Worm (Caenorhabditis elegans): ENCODE results near the gene pck-1.
"Not testable (repeated sequence)": the region's sequence is repeated elsewhere in the genome, so short reads cannot be mapped to it uniquely, and the experiment has no call there.

The pck-1 gene

DNA sequence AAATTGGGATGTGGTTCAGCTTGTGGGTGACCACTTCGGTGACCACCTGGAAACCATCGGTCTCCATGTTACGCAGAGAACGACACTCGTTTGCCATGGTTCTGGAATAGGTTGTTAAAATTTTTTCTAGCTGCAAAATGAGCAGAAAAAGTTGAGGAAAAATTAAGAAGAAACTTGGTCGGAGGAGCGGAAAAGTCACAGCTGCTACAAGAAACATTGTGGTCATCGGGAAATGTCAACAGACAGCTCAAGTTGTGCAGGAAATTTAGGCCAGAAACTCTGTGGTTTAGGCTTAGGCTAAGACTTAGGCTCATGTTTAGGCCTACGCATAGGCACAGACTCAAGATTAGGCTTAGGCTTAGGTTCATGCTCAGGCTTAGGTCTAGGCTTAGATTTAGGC lies at the start of gene pck-1:
Gene pck-1 (minus strand): TSS at position 101 of the 400 bp plus-strand sequence.
- TF ChIP-seq dao-5 (tag; optimal IDR thresholded peaks at IDR 0.05) (no peak), him-1 (tag; optimal IDR thresholded peaks at IDR 0.05) (no peak), W03F9.2 (tag; optimal IDR thresholded peaks at IDR 0.05) (no peak)

DNA sequence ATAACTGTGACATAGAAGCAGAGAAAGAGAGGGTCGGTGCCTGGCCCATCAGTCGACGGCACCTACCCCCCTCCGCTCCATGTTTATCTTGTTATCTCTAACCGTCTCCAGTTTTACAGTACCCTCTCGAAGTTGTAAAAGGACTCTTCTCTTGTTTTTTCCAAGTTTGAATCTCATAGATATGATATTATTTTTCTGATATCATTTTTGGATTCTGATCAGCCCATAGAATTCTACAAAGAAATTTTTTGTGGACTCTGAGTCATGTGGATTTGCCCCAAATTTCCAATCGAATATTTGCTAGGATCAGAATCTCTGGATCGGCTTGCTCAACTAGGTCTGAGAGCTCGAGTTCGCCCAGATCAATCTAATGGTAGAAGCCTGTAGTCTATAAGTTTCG lies 48.5 kb upstream of the pck-1 start, which contains the start of gene C29F9.6:
Gene C29F9.6 (plus strand): TSS at position 301 of the 400 bp plus-strand sequence.
- TF ChIP-seq dao-5 (tag; optimal IDR thresholded peaks at IDR 0.05) (no peak), W03F9.2 (tag; optimal IDR thresholded peaks at IDR 0.05) (no peak), him-1 (tag; optimal IDR thresholded peaks at IDR 0.05) (no peak)

DNA sequence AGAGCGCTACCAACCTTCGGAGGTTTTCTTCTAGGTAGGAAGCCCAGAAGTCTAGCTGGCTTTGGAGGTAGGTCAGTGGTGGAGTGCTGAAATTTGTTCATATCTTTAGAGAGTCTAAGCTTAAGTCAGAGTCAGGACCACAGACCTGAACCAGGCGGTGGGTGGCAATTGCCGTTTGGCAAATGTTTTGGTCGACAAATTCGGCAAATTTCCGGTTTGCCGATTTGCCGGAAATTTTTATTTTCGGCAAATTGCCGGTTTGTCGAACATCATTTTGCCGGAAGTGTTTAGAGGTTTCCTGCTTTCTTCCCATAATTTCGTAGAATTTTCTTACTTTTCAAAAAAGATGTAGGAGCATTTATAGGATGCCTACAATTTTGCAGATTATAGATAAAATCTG lies 32.8 kb upstream of the pck-1 start, which contains the start of gene C29F9.9:
Gene C29F9.9 (minus strand): TSS at position 101 of the 400 bp plus-strand sequence.
- TF ChIP-seq dao-5, him-1, W03F9.2 (tag; optimal IDR thresholded peaks at IDR 0.05): not testable (repeated sequence)

DNA sequence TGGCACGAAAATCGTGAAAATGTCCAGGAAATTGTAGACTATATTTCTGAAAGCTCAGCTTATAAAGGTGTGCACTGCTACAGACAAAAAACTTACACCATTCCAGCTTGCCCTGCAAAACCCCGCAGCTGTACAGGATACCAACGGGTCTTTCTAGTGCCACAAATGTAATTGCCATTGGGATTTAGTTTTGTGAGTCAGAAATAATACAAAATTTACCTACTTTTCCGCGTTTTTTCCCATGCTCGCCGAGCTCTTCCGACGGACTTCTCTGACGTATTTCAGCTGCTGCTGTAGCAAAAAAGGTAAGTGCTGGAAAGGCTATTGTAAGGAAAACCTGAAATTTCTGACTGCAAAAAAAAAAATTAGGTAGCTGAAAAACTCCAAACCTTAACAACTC lies 31.0 kb upstream of the pck-1 start, which contains the start of gene C29F9.8:
Gene C29F9.8 (minus strand): TSS at position 101 of the 400 bp plus-strand sequence.
- TF ChIP-seq dao-5, him-1, W03F9.2 (tag; optimal IDR thresholded peaks at IDR 0.05): not testable (repeated sequence)

DNA sequence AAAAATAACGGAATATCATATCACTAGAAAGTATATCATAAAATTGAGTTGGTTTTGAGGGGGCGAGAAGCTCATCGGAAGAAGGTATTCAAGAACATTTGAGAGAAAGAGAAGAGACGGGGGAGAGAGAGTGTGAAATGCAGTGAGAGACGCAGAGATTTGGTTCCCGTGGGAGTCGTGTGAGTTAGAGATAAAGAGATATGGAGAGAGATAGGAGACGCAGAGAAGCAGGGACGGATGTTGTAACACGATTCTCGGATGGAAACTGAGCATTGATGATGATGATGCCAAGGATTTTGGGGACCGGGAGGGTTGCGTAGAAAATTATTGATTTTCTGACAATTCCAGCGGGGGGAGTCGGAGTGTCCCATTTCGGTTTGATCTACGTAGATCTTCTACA lies 30.1 kb upstream of the pck-1 start:
- no peak for TF ChIP-seq dao-5 (tag; optimal IDR thresholded peaks at IDR 0.05)

DNA sequence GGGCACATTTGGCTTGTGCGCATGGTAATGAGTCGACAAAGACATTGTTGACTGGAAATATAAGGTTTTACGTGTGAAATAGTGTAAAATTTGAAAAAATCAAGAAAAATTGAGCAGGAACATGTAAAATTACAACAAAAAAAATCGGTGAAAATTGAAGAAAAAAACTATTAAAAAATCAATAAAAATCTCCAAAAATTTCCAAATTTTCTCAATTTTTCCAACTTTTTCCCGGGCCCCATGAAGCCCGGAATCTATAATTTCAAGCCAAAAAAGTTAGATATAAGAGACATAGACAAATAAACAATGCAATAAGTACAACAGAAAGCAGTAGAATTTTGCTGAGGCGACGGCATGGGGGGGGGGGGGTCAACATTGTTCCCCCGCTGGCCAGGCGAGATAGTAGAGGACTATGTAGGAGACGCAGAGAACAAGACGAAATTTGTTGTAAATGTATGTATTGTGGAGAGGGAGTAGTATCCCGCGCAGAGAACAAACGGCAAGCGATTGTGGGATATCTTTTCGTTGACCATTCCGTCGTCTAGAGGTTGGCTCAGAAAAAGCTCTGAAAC lies 28.8 kb upstream of the pck-1 start, which contains the start of gene pat-4:
Gene pat-4 (minus strand): TSS at position 51 of the 572 bp plus-strand sequence.
- TF ChIP-seq W03F9.2 (tag; optimal IDR thresholded peaks at IDR 0.05) (no peak), dao-5 (tag; optimal IDR thresholded peaks at IDR 0.05) (no peak), him-1 (tag; optimal IDR thresholded peaks at IDR 0.05) (no peak)

DNA sequence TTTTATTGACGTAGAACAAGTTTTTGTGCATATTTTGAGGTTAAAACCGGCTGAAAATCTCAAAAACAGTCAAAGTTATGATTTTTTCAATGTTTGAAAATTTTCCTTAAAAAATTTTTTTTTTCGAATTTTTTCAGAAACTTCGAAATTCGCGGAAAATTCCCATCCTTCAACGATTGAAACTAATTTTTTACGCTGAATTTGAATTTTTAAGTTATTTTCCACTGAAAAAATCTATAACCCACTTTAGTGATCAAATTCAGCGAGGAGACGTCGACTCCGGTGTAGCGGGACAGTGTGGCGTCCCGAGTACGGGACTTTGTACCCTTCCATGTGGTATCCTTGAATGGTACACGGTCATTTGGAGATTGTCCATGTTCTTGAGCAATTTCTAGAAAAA lies 26.2 kb upstream of the pck-1 start:
- TF ChIP-seq him-1 (tag; optimal IDR thresholded peaks at IDR 0.05) = no peak
- no peak for TF ChIP-seq W03F9.2 (tag; optimal IDR thresholded peaks at IDR 0.05)
- no peak for TF ChIP-seq dao-5 (tag; optimal IDR thresholded peaks at IDR 0.05)

DNA sequence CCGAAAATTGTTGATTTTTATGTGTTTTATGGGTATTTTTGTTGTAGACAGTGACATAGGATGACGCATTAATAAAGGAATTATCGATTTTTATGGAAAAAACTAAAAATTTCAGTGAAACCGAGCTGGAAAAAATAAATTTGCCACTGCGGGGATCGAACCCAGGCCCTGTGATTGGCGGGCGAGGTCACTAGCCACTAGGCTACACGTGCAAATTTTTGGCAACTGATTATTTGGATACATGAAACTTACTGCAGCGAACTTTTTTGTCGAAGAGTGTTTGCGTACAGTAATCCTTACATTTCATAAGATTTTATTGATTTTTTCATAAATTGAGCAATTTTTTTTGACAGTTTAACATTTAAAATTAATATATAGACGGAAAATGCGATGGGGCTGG lies 23.1 kb upstream of the pck-1 start:
- TF ChIP-seq W03F9.2 (tag; optimal IDR thresholded peaks at IDR 0.05) (peak; percentile 40), him-1 (tag; optimal IDR thresholded peaks at IDR 0.05) (no peak)

DNA sequence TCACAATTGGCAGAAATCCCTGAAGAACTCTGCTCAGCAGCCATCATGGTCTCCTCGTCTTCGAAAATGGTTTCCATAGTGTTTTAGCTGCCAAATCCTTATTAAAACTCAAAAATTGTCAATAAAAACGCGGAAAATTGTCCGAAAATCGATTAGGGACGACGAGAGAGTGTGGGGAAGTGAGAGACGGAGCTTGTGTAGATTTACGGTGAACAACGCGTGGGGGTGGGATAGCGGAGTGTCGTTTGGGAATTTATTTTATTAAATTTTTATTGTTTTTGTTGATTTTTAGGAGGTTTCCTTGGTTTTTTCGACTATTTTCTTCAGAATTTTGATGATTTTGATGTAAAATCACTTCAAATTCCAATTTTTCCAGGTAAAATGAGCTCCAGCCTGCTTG lies 21.1 kb upstream of the pck-1 start, which contains the start of the genes F54C4.4 and mrpl-40:
Gene F54C4.4 (minus strand): TSS at position 199 of the 400 bp plus-strand sequence.
Gene mrpl-40 (plus strand): TSS at position 377 of the 400 bp plus-strand sequence.
- no peak for TF ChIP-seq him-1 (tag; optimal IDR thresholded peaks at IDR 0.05)
- no peak for TF ChIP-seq W03F9.2 (tag; optimal IDR thresholded peaks at IDR 0.05)
- no peak for TF ChIP-seq dao-5 (tag; optimal IDR thresholded peaks at IDR 0.05)

DNA sequence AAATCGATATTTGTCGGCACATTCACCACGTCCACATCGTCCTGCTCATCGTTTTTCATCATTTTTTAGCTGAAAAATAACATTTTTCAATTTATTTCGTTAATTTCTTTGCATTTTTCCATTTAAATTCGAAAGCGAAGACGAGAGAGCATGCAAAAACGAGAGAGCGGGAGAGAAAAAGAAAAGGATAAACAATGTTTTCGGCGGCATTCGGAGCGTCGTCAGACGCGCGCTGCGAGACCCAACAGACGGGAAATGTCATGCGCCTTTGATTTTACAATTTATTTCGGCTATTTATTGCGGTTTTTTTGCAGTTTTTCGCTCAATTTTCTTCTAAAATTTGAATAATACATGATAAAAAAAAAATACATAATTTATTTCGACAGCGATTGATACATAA lies 20.3 kb upstream of the pck-1 start, which contains the start of gene attf-3:
Gene attf-3 (minus strand): TSS at position 69 of the 400 bp plus-strand sequence.
- TF ChIP-seq W03F9.2 (tag; optimal IDR thresholded peaks at IDR 0.05) (peak; percentile 83), him-1 (tag; optimal IDR thresholded peaks at IDR 0.05) (no peak), dao-5 (tag; optimal IDR thresholded peaks at IDR 0.05) (no peak)

DNA sequence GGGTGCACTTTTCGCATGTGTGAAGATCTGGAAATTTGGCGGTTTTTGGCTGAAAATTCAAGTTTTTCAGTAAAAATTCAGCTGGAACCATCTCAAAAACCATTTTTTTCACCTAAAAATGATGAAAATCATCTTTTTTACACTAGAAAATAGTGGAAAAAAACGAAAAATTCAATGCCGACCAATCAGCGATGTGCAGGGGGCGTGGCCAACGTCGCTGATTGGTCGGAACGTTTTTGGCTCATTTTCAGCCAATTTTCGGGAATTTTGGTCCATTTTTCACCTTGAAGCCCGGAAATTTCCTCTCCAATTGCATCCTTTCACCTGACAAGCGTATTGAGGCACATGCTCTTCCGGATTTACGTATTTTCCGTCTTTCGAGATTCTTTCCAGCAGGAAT lies 18.3 kb upstream of the pck-1 start:
- TF ChIP-seq him-1 (tag; optimal IDR thresholded peaks at IDR 0.05) (no peak), W03F9.2 (tag; optimal IDR thresholded peaks at IDR 0.05) (no peak), dao-5 (tag; optimal IDR thresholded peaks at IDR 0.05) (no peak)

DNA sequence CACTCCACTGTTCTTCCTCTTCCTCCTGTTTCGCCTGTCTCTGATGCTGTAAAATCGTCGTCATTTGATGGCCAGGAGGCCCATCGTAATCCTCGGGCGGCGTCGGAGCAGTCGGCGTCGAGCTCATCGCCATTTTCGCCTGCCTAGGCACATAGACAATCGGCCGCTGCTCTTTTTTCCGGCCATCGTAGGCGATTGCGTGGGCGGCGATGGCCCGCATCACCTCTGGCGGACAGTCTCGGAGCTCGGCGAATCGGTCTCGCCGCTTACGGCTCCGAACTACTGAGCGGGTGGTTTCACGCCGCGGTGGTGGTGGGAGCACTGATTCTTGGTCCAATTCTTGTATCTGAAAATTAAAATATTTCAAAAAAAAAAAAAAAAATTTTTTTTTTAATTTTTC lies 6.0 kb upstream of the pck-1 start:
- TF ChIP-seq him-1 (tag; optimal IDR thresholded peaks at IDR 0.05) = no peak
- no peak for TF ChIP-seq dao-5 (tag; optimal IDR thresholded peaks at IDR 0.05)
- TF ChIP-seq W03F9.2 (tag; optimal IDR thresholded peaks at IDR 0.05) = no peak

DNA sequence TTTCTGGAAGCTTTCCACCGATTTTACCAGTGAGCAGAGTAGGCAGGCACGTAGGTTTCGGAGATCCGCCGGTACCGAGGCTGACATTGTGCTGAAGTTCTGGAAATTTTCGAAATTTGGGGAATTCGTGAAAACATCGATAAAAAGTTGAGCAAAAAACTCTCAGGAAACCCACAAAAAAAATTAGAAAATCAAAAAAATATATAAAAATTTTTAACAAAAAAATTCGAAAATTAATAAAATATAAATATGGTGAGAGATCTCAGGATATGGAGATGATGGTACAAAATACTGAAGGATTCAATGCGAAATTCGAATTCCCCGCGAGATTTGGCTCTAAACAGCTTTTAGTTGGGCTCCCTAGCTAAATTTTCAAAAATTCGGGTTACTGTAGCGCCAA lies 3.6 kb upstream of the pck-1 start, which contains the start of gene spt-4:
Gene spt-4 (minus strand): TSS at position 101 of the 400 bp plus-strand sequence.
- TF ChIP-seq him-1 (tag; optimal IDR thresholded peaks at IDR 0.05) (no peak), W03F9.2 (tag; optimal IDR thresholded peaks at IDR 0.05) (no peak), dao-5 (tag; optimal IDR thresholded peaks at IDR 0.05) (no peak)

DNA sequence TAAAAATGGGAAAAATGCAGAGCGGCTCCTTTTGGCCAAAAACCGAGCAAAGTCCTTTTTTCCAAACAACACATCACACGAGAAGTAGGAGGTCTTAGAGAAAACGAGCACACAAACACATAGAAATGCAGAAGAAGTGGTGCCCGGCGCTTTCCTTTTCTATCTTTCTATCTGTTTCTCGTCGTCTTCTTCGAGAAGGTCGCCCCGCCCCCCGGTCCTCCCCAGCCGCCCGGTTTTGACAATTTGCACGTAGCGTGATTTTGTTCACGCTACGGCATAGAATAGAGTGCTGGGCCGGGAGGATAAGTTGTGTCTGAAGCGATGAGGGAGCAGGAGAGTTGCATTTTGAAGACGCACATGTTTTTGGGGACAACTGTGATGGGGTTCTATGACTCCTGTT lies 965 bp upstream of the pck-1 start:
- peak; percentile 54 for TF ChIP-seq him-1 (tag; optimal IDR thresholded peaks at IDR 0.05)
- TF ChIP-seq dao-5 (tag; optimal IDR thresholded peaks at IDR 0.05) = no peak
- no peak for TF ChIP-seq W03F9.2 (tag; optimal IDR thresholded peaks at IDR 0.05)

DNA sequence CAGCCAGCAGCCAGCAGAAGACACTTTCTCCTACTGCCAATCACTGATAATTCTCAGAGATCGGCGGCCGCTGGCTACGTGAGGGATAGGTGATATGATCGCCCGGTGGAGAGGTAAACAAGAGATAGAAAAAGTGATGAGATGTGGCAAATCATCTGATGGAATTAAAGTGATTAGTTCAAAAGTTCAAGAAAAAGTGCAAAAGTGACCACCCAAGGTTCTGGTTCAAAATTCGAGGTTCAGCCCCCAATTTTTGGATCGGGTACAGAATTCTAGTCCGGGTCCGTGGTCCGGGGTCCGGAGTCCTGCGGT lies 478 bp downstream of the pck-1 start:
- TF ChIP-seq W03F9.2 (tag; optimal IDR thresholded peaks at IDR 0.05) (no peak), dao-5 (tag; optimal IDR thresholded peaks at IDR 0.05) (no peak), him-1 (tag; optimal IDR thresholded peaks at IDR 0.05) (no peak)

Data from whole organism, L4/young adult.